Worm (Caenorhabditis elegans) whole organism, mixed stage, embryonic: ENCODE measurements around the gene pqn-82.

Experiments
- blmp-1 ChIP-seq: fragments of 150-350 bp; optimal IDR thresholded peaks from 2 replicates; lab custom pipeline; 2014; ENCODE audit warnings: missing biosample characterization, missing genetic modification characterization
- ceh-39 ChIP-seq: fragments of 150-350 bp; optimal IDR thresholded peaks from 2 replicates; lab custom pipeline; 2014; ENCODE audit warnings: missing biosample characterization, missing genetic modification characterization
- elt-1 ChIP-seq: sonication (generic microtip); optimal IDR thresholded peaks from 2 replicates; lab custom pipeline; 2017; ENCODE audit warnings: missing genetic modification characterization, mild to moderate bottlenecking, missing compliant biosample characterization, antibody characterized with exemption, moderate library complexity, borderline replicate concordance; ENCODE audit not compliant: insufficient read depth
- lin-13 ChIP-seq: fragments of 150-350 bp; optimal IDR thresholded peaks from 2 replicates; lab custom pipeline; 2014; ENCODE audit warnings: missing biosample characterization, missing genetic modification characterization
- snpc-4 ChIP-seq: fragments of 150-350 bp; optimal IDR thresholded peaks from 2 replicates; lab custom pipeline; 2014; ENCODE audit warnings: missing biosample characterization, missing genetic modification characterization
- unc-120 ChIP-seq: sonication (generic microtip); optimal IDR thresholded peaks from 2 replicates; lab custom pipeline; 2017; ENCODE audit warnings: missing genetic modification characterization, missing compliant biosample characterization; ENCODE audit not compliant: poor library complexity, severe bottlenecking
- unc-39 ChIP-seq: fragments of 150-350 bp; optimal IDR thresholded peaks from 2 replicates; lab custom pipeline; 2014; ENCODE audit warnings: missing biosample characterization, missing genetic modification characterization

DNA sequence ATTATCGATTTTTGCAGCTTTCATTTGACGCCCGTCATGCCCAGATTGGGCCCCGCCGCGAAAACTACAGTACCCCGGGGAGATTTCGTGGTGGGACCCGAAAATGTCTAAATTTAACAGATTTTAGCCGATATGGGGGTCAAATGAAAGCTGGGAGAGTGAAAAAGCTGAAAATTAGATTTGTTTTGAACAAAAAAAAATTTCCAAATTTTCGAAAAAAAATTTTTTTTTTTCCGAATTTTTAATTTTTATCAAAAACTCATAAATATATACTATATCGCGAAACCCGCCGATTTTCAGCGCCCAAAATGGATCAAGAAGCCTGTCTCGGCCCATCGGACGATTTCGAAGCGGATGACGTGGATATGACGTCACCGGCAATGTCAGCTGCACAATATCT, 29.2 kb downstream of the pqn-82 start, which contains the start of gene smi-1:
- TF ChIP-seq snpc-4 (tag; lab: Kevin White, UChicago) (no peak), blmp-1 (no peak), lin-13 (tag; lab: Kevin White, UChicago) (no peak), unc-39 (tag; lab: Kevin White, UChicago) (no peak), elt-1 (tag; lab: Kevin White, UChicago) (no peak), ceh-39 (tag; lab: Kevin White, UChicago) (no peak), unc-120 (tag; lab: Kevin White, UChicago) (no peak)
